Fruit fly (Drosophila melanogaster) whole organism, larva: ENCODE data around the gene comm.

Source experiments
- noc ChIP-seq: fragments of 200-800 bp; sonication (Bioruptor generic); optimal IDR thresholded peaks from 3 replicates; lab custom pipeline; 2019; ENCODE audit warnings: missing biosample characterization, mild to moderate bottlenecking, missing genetic modification characterization, moderate library complexity

comm gene

DNA sequence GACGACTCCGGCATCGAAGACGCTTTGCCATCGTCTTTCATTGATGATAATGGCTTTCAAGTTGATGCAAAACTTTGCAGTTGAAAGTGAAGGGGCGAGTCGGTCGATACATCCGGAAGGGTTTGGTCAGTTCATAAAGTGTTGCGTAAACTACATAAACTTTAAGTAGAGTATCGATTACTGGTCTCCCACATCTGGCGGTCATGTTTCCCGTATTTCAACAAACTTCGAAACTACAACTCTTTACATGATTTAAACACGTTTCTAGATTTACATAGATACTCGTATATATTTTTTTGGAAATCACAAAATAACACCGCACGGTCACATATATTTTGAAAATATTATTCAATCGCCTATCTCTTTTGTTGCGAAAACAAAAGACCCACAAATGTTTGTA, 40.4 kb downstream of the comm start, which contains the start of gene CG34452:
Gene CG34452 (minus strand): TSS at position 101 of the 400 bp plus-strand sequence.
- TF ChIP-seq noc = no peak

DNA sequence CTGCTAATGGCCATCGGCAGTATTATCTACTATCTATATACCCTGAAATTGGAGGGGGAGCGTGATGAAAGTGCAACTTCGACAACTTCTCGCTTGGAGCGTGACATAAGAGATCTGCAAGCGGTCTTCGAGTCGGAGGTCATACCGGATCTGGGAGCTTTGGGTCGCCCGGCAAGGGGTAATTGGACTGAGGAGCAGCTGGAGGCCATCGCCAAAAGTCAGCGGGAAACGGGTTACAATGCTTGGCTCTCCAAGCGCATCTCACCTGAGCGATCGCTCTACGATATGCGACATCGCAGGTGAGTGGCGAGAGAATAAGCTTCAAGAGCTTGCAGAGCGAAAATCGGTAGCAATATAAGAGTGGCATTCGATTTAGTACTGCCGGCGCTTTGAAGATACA, 44.2 kb downstream of the comm start:
- TF ChIP-seq noc = no peak

DNA sequence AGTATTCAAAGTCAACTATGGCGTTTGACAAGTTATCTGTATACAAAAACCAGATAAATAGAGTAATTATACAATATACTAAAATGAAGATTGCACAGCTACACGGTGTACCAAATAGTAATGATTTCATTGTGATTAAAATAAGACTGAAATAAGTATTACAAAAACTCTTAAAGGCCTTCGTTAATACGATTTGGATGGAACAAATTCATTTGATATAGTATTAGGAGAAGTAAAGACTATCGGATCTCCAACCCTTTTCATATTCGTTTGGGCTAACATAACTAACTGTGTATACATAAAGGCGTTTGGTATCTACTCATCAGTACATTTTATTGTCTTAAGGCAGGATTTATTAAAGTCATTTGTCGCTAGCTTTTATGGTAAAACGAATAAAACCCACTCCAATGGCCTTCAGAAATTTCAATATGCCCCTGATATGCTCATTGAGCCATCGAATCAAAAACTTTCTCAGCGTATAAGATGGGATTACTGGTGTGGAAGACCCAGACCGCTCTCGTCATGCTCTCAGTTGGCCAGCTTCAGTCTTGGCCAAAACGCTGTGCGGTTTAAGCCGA, 44.8 kb downstream of the comm start, which contains the start of the genes CG7579 and Pgant8:
Gene CG7579 (minus strand): TSS at position 101 of the 578 bp plus-strand sequence.
Gene Pgant8 (plus strand): TSS at position 528 of the 578 bp plus-strand sequence.
- no peak for TF ChIP-seq noc

DNA sequence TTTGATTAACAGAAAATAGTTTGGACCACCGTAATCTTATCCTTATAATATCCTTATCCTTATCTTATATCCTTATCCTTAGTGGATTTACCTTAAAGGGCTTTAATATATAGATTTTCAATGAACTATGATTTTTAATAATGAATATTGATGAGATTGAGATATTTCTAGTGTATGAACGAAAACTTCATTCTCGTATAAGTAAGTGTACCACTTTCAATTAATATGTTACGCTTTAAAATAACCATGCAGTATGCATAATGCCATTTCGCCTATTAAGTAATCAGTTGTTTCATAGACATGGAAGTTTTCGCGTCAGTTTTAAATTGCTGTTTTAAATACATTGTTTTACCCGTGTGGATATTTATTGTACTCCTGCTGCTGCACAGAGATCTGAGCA, 48.8 kb downstream of the comm start, which contains the start of gene CG7304:
Gene CG7304 (plus strand): TSS at position 301 of the 400 bp plus-strand sequence.
- TF ChIP-seq noc = no peak

DNA sequence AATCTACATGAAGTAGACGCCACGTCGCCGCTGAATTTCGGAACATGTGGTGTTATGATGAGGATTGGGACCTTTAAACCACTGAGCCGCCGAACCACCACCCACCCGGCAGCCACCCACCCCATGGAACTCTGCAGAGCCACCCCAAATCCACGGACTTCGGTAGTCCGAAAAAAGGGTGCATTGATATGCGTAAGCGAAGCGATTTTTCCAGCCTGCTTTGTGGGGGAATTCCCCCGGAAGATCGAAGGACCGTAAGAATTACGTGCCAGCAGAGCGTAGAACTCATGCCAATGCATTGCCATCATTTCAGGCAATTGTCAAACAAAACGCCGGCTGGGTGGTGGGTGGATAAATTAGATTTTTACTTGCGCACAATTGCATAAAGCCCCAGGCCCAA, 49.9 kb downstream of the comm start:
- no peak for TF ChIP-seq noc

DNA sequence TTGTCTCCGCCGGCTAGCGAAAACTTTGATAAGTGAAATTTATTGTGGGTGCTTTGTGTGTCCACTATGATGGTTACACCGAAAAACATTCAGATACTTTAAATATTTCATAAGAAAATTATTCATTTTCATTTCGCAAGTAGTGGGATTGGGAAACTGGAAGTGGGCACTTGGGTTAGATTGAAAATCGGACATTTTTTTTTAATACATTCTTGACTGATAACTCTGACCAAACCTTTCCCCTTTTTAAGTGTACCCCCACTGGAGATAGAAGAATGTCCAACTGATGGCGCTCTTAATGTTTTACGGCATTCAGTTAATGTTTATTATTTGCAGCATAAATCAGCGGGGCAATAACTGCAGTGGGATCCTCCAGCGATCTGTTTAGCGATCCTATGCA, 50.6 kb downstream of the comm start:
- no peak for TF ChIP-seq noc

DNA sequence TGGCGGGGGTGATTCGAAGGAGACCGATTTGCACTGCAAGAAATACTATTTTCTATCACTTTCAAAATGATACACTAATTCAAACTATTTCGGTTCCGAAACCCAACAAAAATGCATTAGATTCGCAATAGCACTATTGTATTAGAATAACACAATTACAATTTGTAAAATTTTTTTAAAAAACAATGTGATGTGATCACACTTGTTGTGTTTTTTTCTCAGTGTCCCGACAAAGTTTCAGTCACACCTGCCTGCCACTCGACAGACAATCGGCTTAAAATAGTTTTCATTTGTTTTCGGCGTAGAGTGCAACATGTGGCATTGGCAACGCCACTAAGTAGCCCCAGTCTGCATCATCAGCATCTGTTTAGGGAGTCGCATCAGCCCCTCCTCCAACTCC, 53.1 kb downstream of the comm start:
- no peak for TF ChIP-seq noc

DNA sequence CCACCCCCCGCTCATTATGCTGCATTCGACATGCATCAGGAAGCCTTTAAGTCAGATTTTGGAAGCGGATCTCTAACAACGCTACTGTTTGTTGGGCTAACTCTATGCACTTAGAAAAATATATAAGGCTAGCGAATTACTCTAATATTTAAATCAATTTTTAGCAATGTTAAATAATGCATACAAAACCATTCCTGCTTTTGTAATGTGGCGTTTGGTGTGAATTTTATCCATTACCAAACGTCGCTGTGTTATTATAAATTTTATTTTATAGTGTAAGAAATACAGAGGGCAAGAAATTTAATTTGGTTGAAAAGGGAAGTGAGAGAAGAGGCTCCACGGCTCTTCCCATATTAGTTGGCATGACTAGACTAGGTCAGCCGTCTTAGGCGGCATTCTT, 55.4 kb downstream of the comm start:
- TF ChIP-seq noc = no peak
